Fruit fly (Drosophila melanogaster): Measurements from ENCODE around the gene CG3330.

Gene CG3330

DNA sequence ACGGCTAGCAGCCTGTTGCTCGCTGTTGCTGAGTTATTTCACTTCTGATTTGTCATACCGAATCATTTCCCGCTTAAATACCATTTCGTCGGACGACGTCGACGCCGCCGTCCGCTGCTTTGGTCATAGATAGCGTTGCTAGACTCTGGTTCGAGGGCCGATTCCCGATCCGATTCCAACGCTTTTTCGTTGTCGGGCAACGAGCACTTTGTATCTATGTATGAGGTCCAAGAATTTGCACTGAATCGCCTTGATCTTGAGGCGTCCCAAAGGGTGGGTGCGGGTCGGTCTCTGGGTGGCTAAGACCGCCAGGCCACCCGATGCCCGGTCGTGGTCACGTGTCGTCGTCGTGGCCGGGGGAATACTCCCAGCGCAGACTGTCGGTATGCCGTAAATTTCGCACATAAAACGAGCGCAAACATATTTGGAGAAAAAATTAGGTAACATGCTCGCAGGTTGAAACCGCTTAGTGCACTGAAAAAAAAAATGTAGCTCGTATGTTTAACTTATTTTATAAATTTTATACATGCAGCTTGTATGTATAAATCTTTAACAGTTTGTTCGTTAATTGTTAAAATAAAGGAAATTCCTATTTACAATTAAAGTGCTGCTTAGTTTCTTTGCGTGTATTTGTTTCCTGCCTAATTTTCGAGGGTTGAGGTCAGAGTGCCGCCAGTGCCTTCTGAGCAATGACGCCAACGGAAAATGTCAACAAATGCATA, 38.4 kb downstream of the CG3330 start, which contains the start of gene CG3348 (continued):
- TF ChIP-seq Lhr (GFP tag; optimal IDR thresholded peaks at IDR 0.05) = no peak
- TF ChIP-seq CG17359 (tag; optimal IDR thresholded peaks at IDR 0.05) = peak; percentile 78
- TF ChIP-seq ERR (GFP tag; optimal IDR thresholded peaks at IDR 0.05) = peak; percentile 42
- peak; percentile 47 for TF ChIP-seq CG1603 (tag; optimal IDR thresholded peaks at IDR 0.05)
- TF ChIP-seq yki (optimal IDR thresholded peaks at IDR 0.05) = no peak
- no peak for TF ChIP-seq C15 (GFP tag; IDR thresholded peaks at IDR 0.05)
- TF ChIP-seq CG6175 (GFP tag; IDR thresholded peaks at IDR 0.05) = 0 out of 3 replicates have a peak, but pooled peaks have one; percentile 22
- 0 out of 3 replicates have a peak, but pooled peaks have one; percentile 43 for TF ChIP-seq so (GFP tag; IDR thresholded peaks at IDR 0.05)
- TF ChIP-seq nom (GFP tag; optimal IDR thresholded peaks at IDR 0.05) = no peak
- peak; percentile 76 for TF ChIP-seq pho (GFP tag; optimal IDR thresholded peaks at IDR 0.05)
- TF ChIP-seq H2.0 (GFP tag; IDR thresholded peaks at IDR 0.05) = peak; percentile 67
- TF ChIP-seq CG12942 (GFP tag; optimal IDR thresholded peaks at IDR 0.05) = peak; percentile 36
- TF ChIP-seq unpg (GFP tag; optimal IDR thresholded peaks at IDR 0.05) = peak; percentile 80
- peak; percentile 58 for TF ChIP-seq Hr3 (GFP tag; optimal IDR thresholded peaks at IDR 0.05)
- peak; percentile 94 for TF ChIP-seq CG32532 (GFP tag; IDR thresholded peaks at IDR 0.05)
- peak; percentile 48 for TF ChIP-seq tap (tag; optimal IDR thresholded peaks at IDR 0.05)
- peak; percentile 36 for TF ChIP-seq Hand (GFP tag; optimal IDR thresholded peaks at IDR 0.05)
- TF ChIP-seq Aef1 (GFP tag; IDR thresholded peaks at IDR 0.05) = peak; percentile 75
- peak; percentile 50 for TF ChIP-seq CG5245 (GFP tag; optimal IDR thresholded peaks at IDR 0.05)
- peak; percentile 10 for TF ChIP-seq CG7987 (GFP tag; optimal IDR thresholded peaks at IDR 0.05)
- no peak for TF ChIP-seq CG8359 (GFP tag; optimal IDR thresholded peaks at IDR 0.05; ENCODE audit: borderline replicate concordance)
- TF ChIP-seq odd (GFP tag; optimal IDR thresholded peaks at IDR 0.05) = no peak
- TF ChIP-seq sob (GFP tag; IDR thresholded peaks at IDR 0.05) = peak; percentile 79
- peak; percentile 8 to 39 for TF ChIP-seq chif (GFP tag; optimal IDR thresholded peaks at IDR 0.05)
- no peak for TF ChIP-seq Hey (tag; optimal IDR thresholded peaks at IDR 0.05)
- TF ChIP-seq nerfin-2 (GFP tag; IDR thresholded peaks at IDR 0.05; ENCODE audit: partially characterized antibody) = no peak
- TF ChIP-seq gfzf (GFP tag; optimal IDR thresholded peaks at IDR 0.05) = no peak
- TF ChIP-seq CG6813 (GFP tag; optimal IDR thresholded peaks at IDR 0.05) = no peak
- no peak for TF ChIP-seq CG13123 (GFP tag; optimal IDR thresholded peaks at IDR 0.05)
- no peak for TF ChIP-seq sc (optimal IDR thresholded peaks at IDR 0.05)
- TF ChIP-seq sc (GFP tag; optimal IDR thresholded peaks at IDR 0.05) = peak; percentile 26
- no peak for TF ChIP-seq cad (GFP tag; optimal IDR thresholded peaks at IDR 0.05)
- TF ChIP-seq dmrt11E (tag; optimal IDR thresholded peaks at IDR 0.05) = peak; percentile 51
- TF ChIP-seq Opbp (GFP tag; IDR thresholded peaks at IDR 0.05; ENCODE audit: partially characterized antibody) = no peak
- TF ChIP-seq lilli (GFP tag; optimal IDR thresholded peaks at IDR 0.05) = peak; percentile 78
- peak; percentile 37 for TF ChIP-seq Drgx (GFP tag; IDR thresholded peaks at IDR 0.05)
- no peak for TF ChIP-seq oc (tag; optimal IDR thresholded peaks at IDR 0.05)
- peak; percentile 70 for TF ChIP-seq lmd (GFP tag; IDR thresholded peaks at IDR 0.05)
- no peak for TF ChIP-seq pan (optimal IDR thresholded peaks at IDR 0.05)
- peak in 1 of 2 experiments; percentile 74 for TF ChIP-seq pan (GFP tag; optimal IDR thresholded peaks at IDR 0.05 in 1 of 2, IDR thresholded peaks at IDR 0.05 in 1 of 2)
- peak; percentile 42 for TF ChIP-seq her (GFP tag; optimal IDR thresholded peaks at IDR 0.05)
- peak; percentile 71 for TF ChIP-seq Hsf (GFP tag; optimal IDR thresholded peaks at IDR 0.05)
- peak; percentile 77 for TF ChIP-seq CG12104 (GFP tag; optimal IDR thresholded peaks at IDR 0.05)
- peak; percentile 31; the same call in 1 of the 2 replicates for TF ChIP-seq CG11696 (GFP tag; IDR thresholded peaks at IDR 0.05)
- TF ChIP-seq hbn (GFP tag; IDR thresholded peaks at IDR 0.05; ENCODE audit: partially characterized antibody) = no peak
- TF ChIP-seq CG17385 (GFP tag; optimal IDR thresholded peaks at IDR 0.05) = peak; percentile 66
- TF ChIP-seq inv (GFP tag; IDR thresholded peaks at IDR 0.05; ENCODE audit: partially characterized antibody) = no peak
- TF ChIP-seq chinmo (GFP tag; IDR thresholded peaks at IDR 0.05; ENCODE audit: partially characterized antibody) = no peak
- TF ChIP-seq ttk (GFP tag; IDR thresholded peaks at IDR 0.05) = peak; percentile 63
- TF ChIP-seq CG9215 (GFP tag; IDR thresholded peaks at IDR 0.05) = peak; percentile 77

All from whole organism, embryonic.